Fruit fly (Drosophila melanogaster) whole organism, embryonic: ENCODE data around the gene da.

Experiments
- Antp ChIP-seq: fragments of 200-800 bp; sonication (Bioruptor generic); optimal IDR thresholded peaks from 3 replicates; lab custom pipeline; 2016; ENCODE audit warnings: missing biosample characterization, missing genetic modification characterization
- Asciz ChIP-seq: fragments of 200-800 bp; sonication (Bioruptor generic); optimal IDR thresholded peaks from 2 replicates; lab custom pipeline; 2017; ENCODE audit warnings: missing biosample characterization, mild to moderate bottlenecking, missing genetic modification characterization, missing genetic modification reagents
- CG10267 ChIP-seq: fragments of 200-800 bp; sonication (Bioruptor generic); optimal IDR thresholded peaks from 2 replicates; lab custom pipeline; 2018; ENCODE audit warnings: missing biosample characterization, mild to moderate bottlenecking, missing genetic modification characterization, moderate library complexity
- CG10366 ChIP-seq: fragments of 200-800 bp; sonication (Bioruptor generic); IDR thresholded peaks from 2 replicates; pipeline ENCODE4 v1.3.6; 2022; ENCODE audit warnings: missing biosample characterization, missing genetic modification characterization
- CG10543 ChIP-seq: fragments of 200-800 bp; sonication (Bioruptor generic); optimal IDR thresholded peaks from 3 replicates; lab custom pipeline; 2017; ENCODE audit warnings: missing biosample characterization, mild to moderate bottlenecking, missing genetic modification characterization, moderate library complexity
- CG11456 ChIP-seq: fragments of 200-800 bp; sonication (Bioruptor generic); IDR thresholded peaks from 3 replicates; pipeline ENCODE4 v1.3.6; 2022; ENCODE audit warnings: missing biosample characterization, missing genetic modification characterization
- CG13287 ChIP-seq: fragments of 200-800 bp; sonication (Bioruptor generic); IDR thresholded peaks from 2 replicates; pipeline ENCODE4 v1.3.6; 2022; ENCODE audit warnings: missing biosample characterization, missing genetic modification characterization; ENCODE audit not compliant: partially characterized antibody
- CG15601 ChIP-seq: fragments of 200-800 bp; sonication (Bioruptor generic); optimal IDR thresholded peaks from 3 replicates; lab custom pipeline; 2019; ENCODE audit warnings: missing biosample characterization, mild to moderate bottlenecking, missing genetic modification characterization, moderate library complexity
- CG16779 ChIP-seq: fragments of 200-800 bp; sonication (Bioruptor generic); IDR thresholded peaks from 2 replicates; pipeline ENCODE4 v1.3.6; 2022; ENCODE audit warnings: missing biosample characterization, missing genetic modification characterization
- CG17802 ChIP-seq: fragments of 200-800 bp; sonication (Bioruptor generic); optimal IDR thresholded peaks from 2 replicates; lab custom pipeline; 2018; ENCODE audit warnings: missing biosample characterization, mild to moderate bottlenecking, missing genetic modification characterization, moderate library complexity
- CG17829 ChIP-seq: fragments of 200-800 bp; optimal IDR thresholded peaks from 2 replicates; lab custom pipeline; 2019; ENCODE audit warnings: missing biosample characterization, mild to moderate bottlenecking, missing genetic modification characterization, moderate library complexity
- CG4328 ChIP-seq: fragments of 200-800 bp; sonication (Bioruptor generic); optimal IDR thresholded peaks from 3 replicates; lab custom pipeline; 2017; ENCODE audit warnings: missing biosample characterization, missing genetic modification reagents, missing genetic modification characterization
- CG4424 ChIP-seq: fragments of 200-800 bp; sonication (Bioruptor generic); optimal IDR thresholded peaks from 3 replicates; lab custom pipeline; 2016; ENCODE audit warnings: missing biosample characterization, missing genetic modification characterization
- CG4617 ChIP-seq: fragments of 200-800 bp; sonication (Bioruptor generic); optimal IDR thresholded peaks from 3 replicates; lab custom pipeline; 2016; ENCODE audit warnings: missing biosample characterization, missing genetic modification characterization, borderline replicate concordance
- CG7556 ChIP-seq: fragments of 200-800 bp; sonication (Bioruptor generic); optimal IDR thresholded peaks from 2 replicates; lab custom pipeline; 2017; ENCODE audit warnings: missing biosample characterization, mild to moderate bottlenecking, missing genetic modification characterization
- CG7839 ChIP-seq: fragments of 200-800 bp; sonication (Bioruptor generic); optimal IDR thresholded peaks from 3 replicates; lab custom pipeline; 2018; ENCODE audit warnings: missing biosample characterization, mild to moderate bottlenecking, missing genetic modification characterization, moderate library complexity
- CG9215 ChIP-seq: fragments of 200-800 bp; sonication (Bioruptor generic); IDR thresholded peaks from 2 replicates; pipeline ENCODE4 v1.3.6; 2022; ENCODE audit warnings: missing biosample characterization, missing genetic modification characterization
- Chrac-16 ChIP-seq: fragments of 200-800 bp; sonication (Bioruptor generic); optimal IDR thresholded peaks from 3 replicates; lab custom pipeline; 2016; ENCODE audit warnings: missing biosample characterization, missing genetic modification characterization
- CkIIα-i1 ChIP-seq: fragments of 200-800 bp; sonication (Bioruptor generic); IDR thresholded peaks from 2 replicates; pipeline ENCODE4 v1.3.6; 2022; ENCODE audit warnings: missing biosample characterization, missing genetic modification characterization
- Dll ChIP-seq: fragments of 200-800 bp; sonication (Bioruptor generic); IDR thresholded peaks from 4 replicates; pipeline ENCODE4 v1.3.6; 2022; ENCODE audit warnings: missing biosample characterization, missing genetic modification characterization; ENCODE audit not compliant: partially characterized antibody
- Dp ChIP-seq: fragments of 200-800 bp; sonication (Bioruptor generic); optimal IDR thresholded peaks from 2 replicates; lab custom pipeline; 2018; ENCODE audit warnings: missing biosample characterization, mild to moderate bottlenecking, missing genetic modification characterization, moderate library complexity
- Eip74EF ChIP-seq, 2 experiments: fragments of 200-800 bp in 1 of 2; fragments of >200 bp in 1 of 2; sonication (Bioruptor generic) in 1 of 2; optimal IDR thresholded peaks; 2 replicates each; lab custom pipeline; 2017 to 2019; ENCODE audit warnings: missing biosample characterization in 2 of 2, missing genetic modification characterization in 2 of 2, mild to moderate bottlenecking in 1 of 2, moderate library complexity in 1 of 2
- NC2β ChIP-seq: fragments of 200-800 bp; sonication (Bioruptor generic); optimal IDR thresholded peaks from 2 replicates; lab custom pipeline; 2016; ENCODE audit warnings: missing biosample characterization, missing genetic modification characterization
- NFAT ChIP-seq: fragments of 200-800 bp; sonication (Bioruptor generic); IDR thresholded peaks from 2 replicates; pipeline ENCODE4 v1.3.6; 2022; ENCODE audit warnings: missing biosample characterization, missing genetic modification characterization
- Nf-YA ChIP-seq: fragments of 200-800 bp; sonication (Bioruptor generic); IDR thresholded peaks from 2 replicates; pipeline ENCODE4 v1.3.6; 2022; ENCODE audit warnings: missing biosample characterization, missing genetic modification characterization
- Rfx ChIP-seq: fragments of 200-800 bp; sonication (Bioruptor generic); IDR thresholded peaks from 2 replicates; pipeline ENCODE4 v1.3.6; 2022; ENCODE audit warnings: missing biosample characterization, missing genetic modification characterization
- Sin3A ChIP-seq: fragments of >200 bp; optimal IDR thresholded peaks from 2 replicates; lab custom pipeline; 2018
- Spps ChIP-seq: fragments of 200-800 bp; sonication (Bioruptor generic); optimal IDR thresholded peaks from 2 replicates; lab custom pipeline; 2018; ENCODE audit warnings: missing biosample characterization, mild to moderate bottlenecking, missing genetic modification characterization
- Trl ChIP-seq, 3 experiments: fragments of >200 bp in 2 of 3; fragments of 200-800 bp in 1 of 3; sonication (Bioruptor generic) in 1 of 3; optimal IDR thresholded peaks; 2 replicates in 1 of 3; 3 replicates in 2 of 3; lab custom pipeline; 2016 to 2017; ENCODE audit warnings: missing biosample characterization in 1 of 3, missing genetic modification characterization in 1 of 3
- al ChIP-seq: fragments of 200-800 bp; sonication (Bioruptor generic); IDR thresholded peaks from 2 replicates; pipeline ENCODE4 v1.3.6; 2022; ENCODE audit warnings: missing biosample characterization, missing genetic modification characterization
- amos ChIP-seq: fragments of 200-800 bp; sonication (Bioruptor generic); IDR thresholded peaks from 2 replicates; pipeline ENCODE4 v1.3.6; 2022; ENCODE audit warnings: missing biosample characterization, missing genetic modification characterization; ENCODE audit not compliant: partially characterized antibody
- ash1 ChIP-seq: fragments of 200-800 bp; sonication (Bioruptor generic); optimal IDR thresholded peaks from 2 replicates; lab custom pipeline; 2018; ENCODE audit warnings: missing biosample characterization, mild to moderate bottlenecking, missing genetic modification characterization
- az2 ChIP-seq: fragments of 200-800 bp; sonication (Bioruptor generic); optimal IDR thresholded peaks from 3 replicates; lab custom pipeline; 2016; ENCODE audit warnings: missing biosample characterization, missing genetic modification characterization
- br ChIP-seq: fragments of >200 bp; optimal IDR thresholded peaks from 2 replicates; lab custom pipeline; 2017
- dan ChIP-seq: fragments of 200-800 bp; sonication (Bioruptor generic); IDR thresholded peaks from 2 replicates; pipeline ENCODE4 v1.3.6; 2022; ENCODE audit warnings: missing biosample characterization, missing genetic modification characterization
- danr ChIP-seq: fragments of 200-800 bp; sonication (Bioruptor generic); IDR thresholded peaks from 2 replicates; pipeline ENCODE4 v1.3.6; 2022; ENCODE audit warnings: missing biosample characterization, missing genetic modification characterization
- eve ChIP-seq, 2 experiments: fragments of >200 bp; optimal IDR thresholded peaks; 2 replicates each; lab custom pipeline; 2017; ENCODE audit warnings: missing biosample characterization in 2 of 2, missing genetic modification characterization in 2 of 2
- fru ChIP-seq: fragments of >200 bp; optimal IDR thresholded peaks from 2 replicates; lab custom pipeline; 2017
- fu2 ChIP-seq: fragments of 200-800 bp; sonication (Bioruptor generic); optimal IDR thresholded peaks from 2 replicates; lab custom pipeline; 2016; ENCODE audit warnings: missing biosample characterization, missing genetic modification characterization
- gcm2 ChIP-seq: fragments of 200-800 bp; sonication (Bioruptor generic); optimal IDR thresholded peaks from 2 replicates; lab custom pipeline; 2016; ENCODE audit warnings: missing biosample characterization, missing genetic modification characterization
- insv ChIP-seq, 2 experiments: fragments of 200-800 bp; sonication (Bioruptor generic); optimal IDR thresholded peaks; 3 replicates each; lab custom pipeline; 2016 to 2018; ENCODE audit warnings: missing biosample characterization in 2 of 2, missing genetic modification characterization in 2 of 2
- nerfin-1 ChIP-seq: fragments of 200-800 bp; sonication (Bioruptor generic); optimal IDR thresholded peaks from 3 replicates; lab custom pipeline; 2019; ENCODE audit warnings: missing biosample characterization, mild to moderate bottlenecking, missing genetic modification characterization, moderate library complexity
- odd ChIP-seq: fragments of 200-800 bp; sonication (Bioruptor generic); optimal IDR thresholded peaks from 2 replicates; lab custom pipeline; 2017; ENCODE audit warnings: missing biosample characterization, mild to moderate bottlenecking, missing genetic modification characterization
- pho ChIP-seq: fragments of 200-800 bp; sonication (Bioruptor generic); optimal IDR thresholded peaks from 2 replicates; lab custom pipeline; 2016; ENCODE audit warnings: missing biosample characterization, missing genetic modification characterization
- sd ChIP-seq: fragments of 200-800 bp; sonication (Bioruptor generic); optimal IDR thresholded peaks from 3 replicates; lab custom pipeline; 2018; ENCODE audit warnings: missing biosample characterization, mild to moderate bottlenecking, missing genetic modification characterization, moderate library complexity
- slp2 ChIP-seq: fragments of 200-800 bp; sonication (Bioruptor generic); optimal IDR thresholded peaks from 2 replicates; lab custom pipeline; 2016; ENCODE audit warnings: missing biosample characterization, missing genetic modification characterization
- sqz ChIP-seq: fragments of 200-800 bp; sonication (Bioruptor generic); optimal IDR thresholded peaks from 3 replicates; lab custom pipeline; 2018; ENCODE audit warnings: missing biosample characterization, mild to moderate bottlenecking, missing genetic modification characterization
- stwl ChIP-seq: fragments of 200-800 bp; sonication (Bioruptor generic); optimal IDR thresholded peaks from 3 replicates; lab custom pipeline; 2018; ENCODE audit warnings: missing biosample characterization, mild to moderate bottlenecking, missing genetic modification characterization, moderate library complexity
- unc-4 ChIP-seq: fragments of 200-800 bp; sonication (Bioruptor generic); IDR thresholded peaks from 2 replicates; pipeline ENCODE4 v1.3.6; 2022; ENCODE audit warnings: missing biosample characterization, missing genetic modification characterization; ENCODE audit not compliant: partially characterized antibody
- usp ChIP-seq: fragments of >200 bp; optimal IDR thresholded peaks from 2 replicates; lab custom pipeline; 2017; ENCODE audit warnings: missing biosample characterization, missing genetic modification characterization
- wdn ChIP-seq: fragments of 200-800 bp; sonication (Bioruptor generic); IDR thresholded peaks from 2 replicates; pipeline ENCODE4 v1.3.6; 2022; ENCODE audit warnings: missing biosample characterization, missing genetic modification characterization

da gene

DNA sequence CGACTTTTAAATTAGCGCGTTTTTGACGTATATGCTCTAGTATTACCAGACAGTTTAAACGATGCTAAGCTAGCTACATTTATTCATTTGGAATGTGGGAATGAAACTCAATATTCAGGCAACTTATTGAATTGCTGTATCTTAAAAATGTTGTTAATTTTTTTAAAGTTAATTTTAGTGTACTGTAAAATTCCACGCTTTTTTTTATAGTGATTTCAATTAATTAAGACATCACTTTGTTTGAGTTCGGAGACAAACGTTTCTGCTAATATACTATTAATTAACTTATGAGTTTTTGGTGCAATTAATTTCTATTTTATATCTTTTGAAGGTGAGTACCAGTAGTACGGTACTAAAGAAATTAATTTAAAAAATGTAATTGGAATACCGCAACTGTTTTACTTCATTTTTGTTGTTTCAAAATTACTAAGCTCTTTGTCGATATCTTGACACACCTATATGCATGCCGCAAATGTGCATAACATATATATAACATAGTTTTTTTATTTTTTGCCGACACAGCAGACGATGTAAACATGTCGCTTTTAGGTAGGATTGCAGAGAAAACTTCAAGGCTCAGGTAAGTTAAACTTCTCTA lies 1.6 kb upstream of the da start, which contains the start of the genes Cdk1 and mRpS7 (continued):
- no peak for TF ChIP-seq ash1
- no peak for TF ChIP-seq CG16779 (GFP tag; lab: Robert Waterston, UW)
- TF ChIP-seq nerfin-1 (tag; lab: Kevin White, UChicago) = peak; percentile 51
- TF ChIP-seq insv (GFP tag; optimal IDR thresholded peaks at IDR 0.05; lab: Kevin White, UChicago) = no peak
- peak; percentile 50 for TF ChIP-seq slp2 (GFP tag; lab: Kevin White, UChicago)
- no peak for TF ChIP-seq fru (lab: Kevin White, UChicago)
- TF ChIP-seq Sin3A = no peak
- no peak for TF ChIP-seq Dll (GFP tag; lab: Robert Waterston, UW)
- TF ChIP-seq Asciz (GFP tag; lab: Kevin White, UChicago) = no peak
- TF ChIP-seq br (lab: Kevin White, UChicago) = no peak
- TF ChIP-seq odd (GFP tag; lab: Kevin White, UChicago) = no peak
- TF ChIP-seq dan (GFP tag; lab: Robert Waterston, UW) = no peak
- TF ChIP-seq CG17829 (tag; lab: Kevin White, UChicago) = peak; percentile 70
- TF ChIP-seq Nf-YA (GFP tag; lab: Robert Waterston, UW) = no peak
- TF ChIP-seq NFAT = no peak
- TF ChIP-seq sqz (GFP tag; lab: Kevin White, UChicago) = peak; percentile 39
- no peak for TF ChIP-seq stwl
- TF ChIP-seq Antp (GFP tag; lab: Kevin White, UChicago) = peak; percentile 43
- TF ChIP-seq amos (GFP tag; lab: Robert Waterston, UW) = no peak
- peak; percentile 54 for TF ChIP-seq al (GFP tag; lab: Robert Waterston, UW)
- peak; percentile 59 for TF ChIP-seq sd (tag; lab: Kevin White, UChicago)
- TF ChIP-seq Spps (tag; lab: Kevin White, UChicago) = peak; percentile 66
- no peak for TF ChIP-seq danr
- TF ChIP-seq CG17802 (tag; lab: Kevin White, UChicago) = peak; percentile 85
- TF ChIP-seq CG10366 (GFP tag; lab: Robert Waterston, UW) = peak; percentile 69; the same call in 1 of the 2 replicates
- TF ChIP-seq CG10543 (GFP tag; lab: Kevin White, UChicago) = peak; percentile 7
- TF ChIP-seq pho (GFP tag; lab: Kevin White, UChicago) = peak; percentile 63
- TF ChIP-seq Rfx (GFP tag; lab: Robert Waterston, UW) = peak; percentile 70
- TF ChIP-seq Chrac-16 (GFP tag; lab: Kevin White, UChicago) = peak; percentile 76
- TF ChIP-seq CG7839 = peak; percentile 86
- peak; percentile 31 for TF ChIP-seq NC2β
- no peak for TF ChIP-seq CkIIα-i1 (GFP tag; lab: Robert Waterston, UW)
- TF ChIP-seq Trl (optimal IDR thresholded peaks at IDR 0.05; lab: Kevin White, UChicago) = no peak
- peak; percentile 54 for TF ChIP-seq Trl (GFP tag; optimal IDR thresholded peaks at IDR 0.05; lab: Kevin White, UChicago)
- no peak for TF ChIP-seq wdn (GFP tag; lab: Robert Waterston, UW)
- peak; percentile 75 for TF ChIP-seq CG15601 (tag; lab: Kevin White, UChicago)
- TF ChIP-seq usp = no peak
- peak; percentile 23 for TF ChIP-seq CG4617 (GFP tag; lab: Kevin White, UChicago)
- TF ChIP-seq CG9215 (GFP tag; lab: Robert Waterston, UW) = no peak
- peak; percentile 70 for TF ChIP-seq CG4424 (GFP tag; lab: Kevin White, UChicago)
- TF ChIP-seq CG13287 (GFP tag; lab: Robert Waterston, UW) = no peak
- TF ChIP-seq fu2 = peak; percentile 29
- no peak for TF ChIP-seq CG4328 (GFP tag; lab: Kevin White, UChicago)
- TF ChIP-seq Eip74EF (GFP tag; optimal IDR thresholded peaks at IDR 0.05; lab: Kevin White, UChicago) = peak in 1 of 2 experiments; percentile 38
- TF ChIP-seq unc-4 (GFP tag; lab: Robert Waterston, UW) = no peak
- TF ChIP-seq az2 = peak; percentile 67
- peak; percentile 71 for TF ChIP-seq CG7556 (GFP tag; lab: Kevin White, UChicago)
- TF ChIP-seq Dp = peak; percentile 74
- TF ChIP-seq CG11456 = peak; percentile 52; the same call in 1 of the 3 replicates
- peak in 1 of 2 experiments; percentile 41 for TF ChIP-seq eve (GFP tag; optimal IDR thresholded peaks at IDR 0.05; lab: Kevin White, UChicago)
- peak; percentile 13 for TF ChIP-seq gcm2 (GFP tag; lab: Kevin White, UChicago)
- TF ChIP-seq CG10267 (tag; lab: Kevin White, UChicago) = peak; percentile 74
